Worm (Caenorhabditis elegans) whole organism, midembryonic: ENCODE results near the gene nlp-78.

ENCODE experiments used
- T22C8.4 ChIP-seq: fragments of 200-800 bp; sonication (Bioruptor generic); IDR thresholded peaks from 2 replicates; pipeline ENCODE4 v1.3.6; 2022; ENCODE audit warnings: missing genetic modification characterization, missing compliant biosample characterization
- cog-1 ChIP-seq: sonication (generic microtip); optimal IDR thresholded peaks from 2 replicates; lab custom pipeline; 2016; ENCODE audit warnings: missing genetic modification characterization, missing compliant biosample characterization
- flt-1 ChIP-seq: fragments of 200-800 bp; sonication (Bioruptor generic); IDR thresholded peaks from 2 replicates; pipeline ENCODE4 v1.3.6; 2022; ENCODE audit warnings: missing genetic modification characterization, missing compliant biosample characterization
- klf-2 ChIP-seq: fragments of 200-800 bp; sonication (Bioruptor generic); conservative IDR thresholded peaks from 2 replicates; pipeline ENCODE4 v1.3.6; 2022; ENCODE audit warnings: missing genetic modification reagents, missing genetic modification characterization, missing compliant biosample characterization
- med-1 ChIP-seq: sonication (generic microtip); optimal IDR thresholded peaks from 2 replicates; lab custom pipeline; 2017; ENCODE audit warnings: missing genetic modification characterization, mild to moderate bottlenecking, missing compliant biosample characterization, antibody characterized with exemption, missing genetic modification reagents; ENCODE audit not compliant: insufficient read depth
- ref-1 ChIP-seq: fragments of 200-800 bp; sonication (Bioruptor generic); conservative IDR thresholded peaks from 2 replicates; pipeline ENCODE4 v1.3.6; 2022; ENCODE audit warnings: missing genetic modification reagents, missing genetic modification characterization, missing compliant biosample characterization
- tab-1 ChIP-seq: fragments of 200-800 bp; sonication (Bioruptor generic); IDR thresholded peaks from 2 replicates; pipeline ENCODE4 v1.3.6; 2022; ENCODE audit warnings: missing genetic modification characterization, missing compliant biosample characterization
- ztf-23 ChIP-seq: fragments of 200-800 bp; sonication (Bioruptor generic); IDR thresholded peaks from 2 replicates; pipeline ENCODE4 v1.3.6; 2022; ENCODE audit warnings: missing genetic modification reagents, missing genetic modification characterization, missing compliant biosample characterization
- ztf-29 ChIP-seq: fragments of 200-800 bp; sonication (Bioruptor generic); IDR thresholded peaks from 2 replicates; pipeline ENCODE4 v1.3.6; 2022; ENCODE audit warnings: missing genetic modification reagents, missing genetic modification characterization, missing compliant biosample characterization

The nlp-78 gene

ce11 chrII:9132338-9132737 lies 3.6 kb upstream of the nlp-78 start:
- no peak for TF ChIP-seq klf-2
- TF ChIP-seq ztf-23 = no peak
- TF ChIP-seq T22C8.4 (GFP tag; lab: Robert Waterston, UW) = no peak
- no peak for TF ChIP-seq flt-1 (GFP tag; lab: Robert Waterston, UW)
- TF ChIP-seq cog-1 (tag; lab: Kevin White, UChicago) = no peak
- TF ChIP-seq ref-1 (GFP tag; lab: Robert Waterston, UW) = no peak
- no peak for TF ChIP-seq ztf-29
- no peak for TF ChIP-seq med-1 (GFP tag; lab: Kevin White, UChicago)
- TF ChIP-seq tab-1 (GFP tag; lab: Robert Waterston, UW) = no peak

DNA sequence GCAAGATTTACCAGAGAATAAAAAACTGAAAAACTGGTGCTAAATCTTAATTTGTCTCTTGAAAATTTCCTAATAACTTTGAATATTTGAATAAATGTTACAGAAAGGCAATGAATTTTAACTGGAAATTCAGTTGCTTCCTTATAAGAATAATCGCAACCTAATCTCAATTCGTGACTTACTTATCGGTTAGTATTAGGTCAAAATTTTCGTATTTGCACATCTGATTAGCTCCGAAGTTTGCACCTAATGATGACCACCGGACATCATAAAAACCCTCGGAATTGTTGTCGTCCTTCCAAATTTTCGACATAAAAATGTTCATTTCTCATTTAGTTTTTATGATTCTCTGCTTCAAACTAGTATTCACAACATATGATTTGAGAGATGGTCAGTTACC lies 1.8 kb downstream of the nlp-78 start, which contains the start of gene C16D2.3:
Gene C16D2.3 (plus strand): TSS at position 301 of the 400 bp plus-strand sequence.
- TF ChIP-seq med-1 (GFP tag; lab: Kevin White, UChicago) (no peak), tab-1 (GFP tag; lab: Robert Waterston, UW) (no peak), ztf-29 (no peak), T22C8.4 (GFP tag; lab: Robert Waterston, UW) (no peak), flt-1 (GFP tag; lab: Robert Waterston, UW) (no peak), ref-1 (GFP tag; lab: Robert Waterston, UW) (no peak), klf-2 (no peak), cog-1 (tag; lab: Kevin White, UChicago) (no peak)

ce11 chrII:9139172-9139700 lies 3.3 kb downstream of the nlp-78 start, which contains the start of gene Y9C2UA.1:
Y9C2UA.1 (plus strand) TSS chrII:9139650.
- TF ChIP-seq ztf-23 (no peak), med-1 (GFP tag; lab: Kevin White, UChicago) (no peak), ref-1 (GFP tag; lab: Robert Waterston, UW) (no peak), tab-1 (GFP tag; lab: Robert Waterston, UW) (no peak), klf-2 (no peak), flt-1 (GFP tag; lab: Robert Waterston, UW) (no peak), T22C8.4 (GFP tag; lab: Robert Waterston, UW) (no peak), ztf-29 (no peak), cog-1 (tag; lab: Kevin White, UChicago) (no peak)

- TF ChIP-seq flt-1 (GFP tag; lab: Robert Waterston, UW) (no peak), ztf-23 (no peak), ref-1 (GFP tag; lab: Robert Waterston, UW) (no peak), med-1 (GFP tag; lab: Kevin White, UChicago) (no peak), klf-2 (no peak), tab-1 (GFP tag; lab: Robert Waterston, UW) (no peak), ztf-29 (no peak), cog-1 (tag; lab: Kevin White, UChicago) (no peak), T22C8.4 (GFP tag; lab: Robert Waterston, UW) (no peak)
These were observed 5.1 kb downstream of the nlp-78 start for ce11 chrII:9141110-9141509.

- no peak for TF ChIP-seq klf-2
- TF ChIP-seq cog-1 (tag; lab: Kevin White, UChicago) = no peak
- TF ChIP-seq med-1 (GFP tag; lab: Kevin White, UChicago) = no peak
- TF ChIP-seq ztf-23 = no peak
- no peak for TF ChIP-seq ref-1 (GFP tag; lab: Robert Waterston, UW)
- TF ChIP-seq flt-1 (GFP tag; lab: Robert Waterston, UW) = no peak
- no peak for TF ChIP-seq ztf-29
- no peak for TF ChIP-seq tab-1 (GFP tag; lab: Robert Waterston, UW)
- TF ChIP-seq T22C8.4 (GFP tag; lab: Robert Waterston, UW) = no peak
These were observed 7.8 kb downstream of the nlp-78 start for ce11 chrII:9143795-9144194.

DNA sequence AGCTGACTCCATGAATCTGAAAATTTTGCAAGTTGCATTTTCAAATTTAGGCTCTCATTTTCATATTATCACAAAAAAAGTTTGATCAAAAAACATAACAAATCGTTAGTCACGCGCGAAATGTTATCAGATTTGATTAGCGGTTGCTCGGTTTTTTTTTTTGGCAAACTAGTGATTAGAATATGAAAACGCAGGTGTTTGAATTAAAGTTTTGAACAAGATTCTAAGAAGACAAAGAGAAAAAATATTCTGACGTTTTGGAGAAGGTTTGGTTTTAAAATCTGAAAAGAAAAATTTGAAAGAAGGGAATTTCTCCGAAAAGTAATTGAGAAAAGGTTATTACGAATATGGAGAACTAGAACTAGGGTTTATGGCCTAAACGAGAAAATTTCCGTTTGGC lies 8.4 kb downstream of the nlp-78 start:
- TF ChIP-seq ztf-29 (no peak), flt-1 (GFP tag; lab: Robert Waterston, UW) (no peak), tab-1 (GFP tag; lab: Robert Waterston, UW) (no peak), klf-2 (no peak), ztf-23 (no peak), med-1 (GFP tag; lab: Kevin White, UChicago) (no peak), cog-1 (tag; lab: Kevin White, UChicago) (no peak), T22C8.4 (GFP tag; lab: Robert Waterston, UW) (no peak)

- TF ChIP-seq med-1 (GFP tag; lab: Kevin White, UChicago) = no peak
- TF ChIP-seq flt-1 (GFP tag; lab: Robert Waterston, UW) = no peak
- TF ChIP-seq ref-1 (GFP tag; lab: Robert Waterston, UW) = no peak
- TF ChIP-seq T22C8.4 (GFP tag; lab: Robert Waterston, UW) = no peak
- no peak for TF ChIP-seq ztf-23
- TF ChIP-seq ztf-29 = no peak
- no peak for TF ChIP-seq tab-1 (GFP tag; lab: Robert Waterston, UW)
- no peak for TF ChIP-seq klf-2
- TF ChIP-seq cog-1 (tag; lab: Kevin White, UChicago) = no peak
These were observed 10.0 kb downstream of the nlp-78 start, which contains the start of gene W07A12.4 for ce11 chrII:9145961-9146360. W07A12.4 (plus strand) TSS chrII:9146261.

DNA sequence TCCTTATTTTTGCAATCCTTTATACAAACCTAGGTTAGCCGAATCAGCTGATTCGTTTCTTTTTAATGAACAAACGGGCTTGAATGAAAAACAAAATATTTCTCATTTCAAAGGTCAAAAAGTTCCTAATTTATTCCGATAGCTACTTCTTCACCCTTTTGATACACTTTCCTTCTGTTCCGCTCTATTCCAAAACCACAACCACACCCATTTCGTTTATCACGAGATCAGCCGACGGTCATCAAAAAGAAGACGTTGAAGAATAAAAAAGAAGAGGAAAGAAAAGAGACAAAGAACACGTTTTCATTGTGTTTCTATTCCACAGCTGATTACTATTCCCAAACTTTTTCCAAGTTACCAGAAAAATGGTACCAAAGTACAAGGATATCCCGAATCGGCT lies 12.1 kb downstream of the nlp-78 start:
- no peak for TF ChIP-seq flt-1 (GFP tag; lab: Robert Waterston, UW)
- TF ChIP-seq tab-1 (GFP tag; lab: Robert Waterston, UW) = no peak
- TF ChIP-seq med-1 (GFP tag; lab: Kevin White, UChicago) = no peak
- TF ChIP-seq ztf-29 = no peak
- no peak for TF ChIP-seq ref-1 (GFP tag; lab: Robert Waterston, UW)
- no peak for TF ChIP-seq cog-1 (tag; lab: Kevin White, UChicago)
- TF ChIP-seq klf-2 = no peak
- no peak for TF ChIP-seq T22C8.4 (GFP tag; lab: Robert Waterston, UW)
- no peak for TF ChIP-seq ztf-23

ce11 chrII:9152231-9152630 lies 16.3 kb downstream of the nlp-78 start, which contains the start of gene col-78:
col-78 (plus strand) TSS chrII:9152531.
- TF ChIP-seq T22C8.4 (GFP tag; lab: Robert Waterston, UW) (no peak), ref-1 (GFP tag; lab: Robert Waterston, UW) (no peak), ztf-29 (no peak), med-1 (GFP tag; lab: Kevin White, UChicago) (no peak), cog-1 (tag; lab: Kevin White, UChicago) (no peak), tab-1 (GFP tag; lab: Robert Waterston, UW) (no peak), ztf-23 (no peak), klf-2 (no peak), flt-1 (GFP tag; lab: Robert Waterston, UW) (no peak)
